Worm (Caenorhabditis elegans): ENCODE results near the gene otub-1.
"Not testable (repeated sequence)": the region's sequence is repeated elsewhere in the genome, so short reads cannot be mapped to it uniquely, and the experiment has no call there.

The otub-1 gene

ce11 chrV:15099447-15099846 lies 33.3 kb downstream of the otub-1 start, which contains the start of gene C01G10.1:
Gene C01G10.1, plus strand, starts transcription at chrV:15099747.
- TF ChIP-seq ceh-9 (tag; optimal IDR thresholded peaks at IDR 0.05) = no peak

DNA sequence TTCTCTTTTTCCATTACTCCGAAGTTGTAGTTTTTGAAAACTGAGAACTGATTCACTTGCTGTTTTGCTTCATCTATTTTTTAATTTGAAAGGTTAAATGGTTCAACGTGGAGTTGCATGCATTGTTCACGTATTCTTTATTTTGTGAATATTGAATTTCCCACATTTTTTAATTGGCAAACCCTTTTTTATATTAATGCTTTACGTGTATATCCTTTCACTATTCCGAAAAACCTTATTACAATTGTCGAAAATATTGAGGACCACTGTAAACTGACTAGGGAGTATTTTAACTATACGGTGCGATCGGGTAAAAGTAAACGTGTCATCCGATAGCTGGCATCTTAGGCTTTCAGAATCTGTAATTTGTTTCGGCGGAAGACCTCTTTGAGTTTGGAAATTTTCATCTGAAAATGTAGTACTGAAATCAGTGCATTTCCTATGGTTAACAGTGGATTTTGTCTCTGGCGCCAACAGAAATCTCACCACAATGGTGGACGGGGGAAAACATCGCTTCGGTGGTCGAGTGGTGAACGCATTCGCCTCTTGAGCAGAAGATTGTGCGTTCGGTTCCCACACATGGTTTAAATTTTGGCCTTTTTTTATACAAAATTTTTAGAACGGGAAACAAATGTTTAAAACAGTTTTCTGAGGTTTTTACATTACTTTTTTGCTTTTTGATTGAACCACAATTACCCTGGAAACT lies 39.9 kb downstream of the otub-1 start, which contains the start of gene C01G10.14:
Gene C01G10.14, minus strand, starts transcription at position 51 of the 706 bp plus-strand sequence.
- not testable (repeated sequence) for TF ChIP-seq fos-1, egl-27, nhr-11 (tag; optimal IDR thresholded peaks at IDR 0.05)

ce11 chrV:15109260-15109659 lies 43.2 kb downstream of the otub-1 start, which contains the start of gene Y75B12A.2:
Gene Y75B12A.2, plus strand, starts transcription at chrV:15109560.
- no peak for TF ChIP-seq zag-1 (tag; optimal IDR thresholded peaks at IDR 0.05)
- no peak for TF ChIP-seq elt-1 (tag; optimal IDR thresholded peaks at IDR 0.05)
- TF ChIP-seq tbx-2 (tag; optimal IDR thresholded peaks at IDR 0.05) = no peak
- TF ChIP-seq ceh-16 (tag; optimal IDR thresholded peaks at IDR 0.05) = no peak
- no peak for TF ChIP-seq R02D3.7 (tag; optimal IDR thresholded peaks at IDR 0.05)
- no peak for TF ChIP-seq lin-15B (tag; optimal IDR thresholded peaks at IDR 0.05)
- TF ChIP-seq eor-1 (tag; optimal IDR thresholded peaks at IDR 0.05) = no peak
- no peak for TF ChIP-seq skn-1 (tag; optimal IDR thresholded peaks at IDR 0.05)
- TF ChIP-seq pha-4 (tag; optimal IDR thresholded peaks at IDR 0.05) = no peak
- TF ChIP-seq hmg-11 (tag; optimal IDR thresholded peaks at IDR 0.05) = no peak
- TF ChIP-seq fos-1 (tag; optimal IDR thresholded peaks at IDR 0.05) = no peak
- no peak for TF ChIP-seq mml-1 (tag; optimal IDR thresholded peaks at IDR 0.05)

DNA sequence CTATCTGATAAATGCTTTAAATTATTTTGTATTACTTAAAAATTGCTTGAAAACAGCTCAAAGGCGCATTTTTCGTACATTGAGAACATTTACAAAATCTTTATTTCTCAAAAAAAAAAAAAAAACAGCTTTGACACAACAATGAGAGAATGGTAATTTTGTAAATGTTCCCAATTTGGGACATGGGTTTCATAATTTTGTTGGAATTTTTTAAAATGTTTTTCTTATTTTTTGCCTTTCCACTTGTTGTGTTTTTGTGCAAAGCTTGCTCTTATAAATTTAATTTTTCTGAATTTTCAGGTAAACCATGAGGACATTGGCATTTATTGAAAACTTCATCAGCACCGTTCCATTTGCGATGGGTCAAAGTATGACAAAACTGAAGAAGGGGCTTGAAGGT lies 45.6 kb downstream of the otub-1 start, which contains the start of gene T01G5.7:
Gene T01G5.7, plus strand, starts transcription at position 301 of the 400 bp plus-strand sequence.
- TF ChIP-seq mml-1 (tag; optimal IDR thresholded peaks at IDR 0.05) (no peak), unc-62 (GFP tag; optimal IDR thresholded peaks at IDR 0.05) (no peak), nhr-76 (tag; optimal IDR thresholded peaks at IDR 0.05) (no peak), nhr-12 (tag; optimal IDR thresholded peaks at IDR 0.05) (no peak), nhr-28 (tag; optimal IDR thresholded peaks at IDR 0.05) (no peak), ceh-9 (tag; optimal IDR thresholded peaks at IDR 0.05) (no peak), elt-3 (tag; optimal IDR thresholded peaks at IDR 0.05) (no peak), elt-2 (tag; optimal IDR thresholded peaks at IDR 0.05) (no peak), fos-1 (tag; optimal IDR thresholded peaks at IDR 0.05) (no peak), skn-1 (tag; optimal IDR thresholded peaks at IDR 0.05) (no peak), unc-39 (tag; optimal IDR thresholded peaks at IDR 0.05) (no peak), lin-15B (tag; optimal IDR thresholded peaks at IDR 0.05) (no peak), lin-39 (tag; optimal IDR thresholded peaks at IDR 0.05) (no peak), egl-27 (tag; optimal IDR thresholded peaks at IDR 0.05) (no peak), nhr-25 (tag; optimal IDR thresholded peaks at IDR 0.05) (no peak), daf-12 (tag; optimal IDR thresholded peaks at IDR 0.05) (no peak), jun-1 (tag; optimal IDR thresholded peaks at IDR 0.05) (no peak), tbx-2 (tag; optimal IDR thresholded peaks at IDR 0.05) (no peak), nfya-1 (tag; optimal IDR thresholded peaks at IDR 0.05; ENCODE audit: insufficient read depth) (no peak), ztf-4 (tag; optimal IDR thresholded peaks at IDR 0.05) (no peak)

DNA sequence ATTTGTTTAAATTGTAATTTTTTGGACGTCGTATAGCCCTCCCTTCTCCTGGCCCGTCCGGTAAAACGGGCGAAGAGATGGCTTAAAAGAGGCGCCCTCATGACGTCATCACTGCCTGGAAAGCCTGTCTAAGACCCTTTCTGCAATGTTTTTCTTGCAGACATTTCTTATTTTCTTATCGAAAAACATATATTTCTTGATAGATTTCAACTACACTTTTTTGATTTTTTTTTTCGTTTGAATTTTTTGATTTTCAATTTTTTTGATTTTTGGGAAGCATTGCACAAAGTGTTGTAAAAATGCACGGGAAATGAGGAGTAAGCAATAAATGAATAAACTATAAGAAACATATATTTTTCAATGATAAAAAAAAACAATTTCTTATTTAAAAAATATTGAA lies 47.9 kb downstream of the otub-1 start, which contains the start of gene T01G5.6:
Gene T01G5.6, minus strand, starts transcription at position 101 of the 400 bp plus-strand sequence.
- TF ChIP-seq fkh-2 (tag; optimal IDR thresholded peaks at IDR 0.05) (no peak), zag-1 (tag; optimal IDR thresholded peaks at IDR 0.05) (no peak), nhr-77 (tag; optimal IDR thresholded peaks at IDR 0.05) (no peak), nhr-76 (tag; optimal IDR thresholded peaks at IDR 0.05) (no peak), ceh-9 (tag; optimal IDR thresholded peaks at IDR 0.05) (no peak), skn-1 (tag; optimal IDR thresholded peaks at IDR 0.05) (no peak), unc-39 (tag; optimal IDR thresholded peaks at IDR 0.05) (no peak), ztf-11 (tag; optimal IDR thresholded peaks at IDR 0.05) (no peak), elt-2 (tag; optimal IDR thresholded peaks at IDR 0.05) (no peak), fkh-10 (GFP tag; optimal IDR thresholded peaks at IDR 0.05) (no peak), elt-3 (tag; optimal IDR thresholded peaks at IDR 0.05) (no peak), unc-62 (GFP tag; optimal IDR thresholded peaks at IDR 0.05) (no peak), elt-1 (tag; optimal IDR thresholded peaks at IDR 0.05) (no peak), egl-5 (tag; optimal IDR thresholded peaks at IDR 0.05) (no peak), ama-1 (optimal IDR thresholded peaks at IDR 0.05) (no peak), egl-27 (tag; optimal IDR thresholded peaks at IDR 0.05) (no peak)

All from whole organism, L3 larva.